Worm (Caenorhabditis elegans): ENCODE results near the gene W02B12.13.

DNA sequence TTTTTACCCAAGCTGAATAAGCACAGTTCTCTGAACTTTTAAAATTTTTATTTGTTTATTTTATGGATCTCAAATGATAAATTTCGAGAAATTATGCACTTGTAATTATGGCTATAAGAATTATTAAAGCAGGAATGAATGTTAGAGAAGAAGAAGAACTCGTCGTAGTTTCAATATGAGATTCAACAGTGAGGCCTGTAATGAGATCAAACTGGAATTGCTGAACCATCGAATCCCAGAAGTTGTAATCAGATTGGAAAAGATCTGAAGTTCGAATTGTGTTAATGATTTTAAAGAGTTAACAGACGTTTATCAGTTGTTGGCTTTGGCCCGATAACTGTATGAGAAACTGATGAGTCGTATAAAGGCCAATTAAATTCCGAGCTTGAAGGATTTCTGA, 10.6 kb downstream of the W02B12.13 start:
- TF ChIP-seq pag-3 (tag; optimal IDR thresholded peaks at IDR 0.05; ENCODE audit: borderline replicate concordance) (no peak), pha-4 (tag; optimal IDR thresholded peaks at IDR 0.05) (no peak), ztf-16 (tag; optimal IDR thresholded peaks at IDR 0.05) (no peak), unc-55 (GFP tag; optimal IDR thresholded peaks at IDR 0.05) (no peak), dmd-4 (tag; optimal IDR thresholded peaks at IDR 0.05; ENCODE audit: borderline replicate concordance) (no peak), lim-6 (tag; optimal IDR thresholded peaks at IDR 0.05) (no peak), ceh-22 (tag; optimal IDR thresholded peaks at IDR 0.05) (no peak), nhr-11 (tag; optimal IDR thresholded peaks at IDR 0.05) (no peak)
